In genomic region chrX:11533543-11534003, ce11 we compare ENCODE assay signal across 5 worm cellular contexts.
TF ChIP-seq lines count a peak whose summit lies in the region.

Gene C35C5.8, plus strand, starts transcription at chrX:11533593.

TF ChIP-seq in whole organism, L1 larva, 84 proteins besides CTCF, POLR2A, EP300 and RAD21:
- TF ChIP-seq mdl-1 (tag; optimal IDR thresholded peaks at IDR 0.05; lab: Kevin White, UChicago) (no peak), snu-23 (GFP tag; optimal IDR thresholded peaks at IDR 0.05; lab: Kevin White, UChicago) (peak; percentile 19), nhr-90 (tag; optimal IDR thresholded peaks at IDR 0.05; lab: Kevin White, UChicago; ENCODE audit: poor library complexity) (no peak), skn-1 (tag; optimal IDR thresholded peaks at IDR 0.05; lab: Kevin White, UChicago) (no peak), nhr-19 (GFP tag; conservative IDR thresholded peaks at IDR 0.05; lab: Robert Waterston, UW) (peak; percentile 61), blmp-1 (tag; optimal IDR thresholded peaks at IDR 0.05; lab: Kevin White, UChicago) (peak; percentile 26), nhr-85 (tag; lab: Kevin White, UChicago) (peak; percentile 82), nhr-20 (tag; optimal IDR thresholded peaks at IDR 0.05; lab: Kevin White, UChicago) (peak; percentile 71), elt-3 (tag; optimal IDR thresholded peaks at IDR 0.05; lab: Kevin White, UChicago) (peak in 1 of 6 experiments; percentile 32), tbx-2 (tag; optimal IDR thresholded peaks at IDR 0.05; lab: Kevin White, UChicago) (no peak)
TF ChIP-seq in whole organism, L1 larva: peak in this region for 6.

TF ChIP-seq in whole organism, L2 larva, 48 proteins besides CTCF, POLR2A, EP300 and RAD21:
- TF ChIP-seq lin-39 (tag; optimal IDR thresholded peaks at IDR 0.05; lab: Kevin White, UChicago) (no peak), sma-9 (GFP tag; optimal IDR thresholded peaks at IDR 0.05; lab: Kevin White, UChicago) (peak; percentile 73), sma-9 (tag; optimal IDR thresholded peaks at IDR 0.05; lab: Kevin White, UChicago) (no peak), alr-1 (tag; optimal IDR thresholded peaks at IDR 0.05; lab: Kevin White, UChicago) (no peak), crh-2 (tag; optimal IDR thresholded peaks at IDR 0.05; lab: Kevin White, UChicago) (peak; percentile 12), nhr-21 (tag; optimal IDR thresholded peaks at IDR 0.05; lab: Kevin White, UChicago) (peak; percentile 56), R02D3.7 (tag; optimal IDR thresholded peaks at IDR 0.05; lab: Kevin White, UChicago) (no peak), skn-1 (tag; optimal IDR thresholded peaks at IDR 0.05; lab: Kevin White, UChicago) (no peak), sma-3 (GFP tag; optimal IDR thresholded peaks at IDR 0.05; lab: Kevin White, UChicago) (peak; percentile 24), blmp-1 (tag; optimal IDR thresholded peaks at IDR 0.05; lab: Kevin White, UChicago; ENCODE audit: insufficient read depth) (peak; percentile 25)
TF ChIP-seq in whole organism, L2 larva: peak in this region for 5.

TF ChIP-seq in whole organism, L3 larva, 47 proteins besides CTCF, POLR2A, EP300 and RAD21:
- TF ChIP-seq pqm-1 (tag; optimal IDR thresholded peaks at IDR 0.05; lab: Kevin White, UChicago) (peak; percentile 4), nhr-43 (tag; optimal IDR thresholded peaks at IDR 0.05; lab: Kevin White, UChicago; ENCODE audit: poor library complexity, severe bottlenecking) (peak; percentile 6), fkh-10 (GFP tag; optimal IDR thresholded peaks at IDR 0.05; lab: Kevin White, UChicago) (no peak), tbx-2 (tag; optimal IDR thresholded peaks at IDR 0.05; lab: Kevin White, UChicago) (no peak)

TF ChIP-seq in whole organism, L4 larva, 104 proteins besides CTCF, POLR2A, EP300 and RAD21:
- TF ChIP-seq nhr-28 (tag; optimal IDR thresholded peaks at IDR 0.05; lab: Kevin White, UChicago), result peak; percentile 77
- peak in 1 of 2 experiments; percentile 71 for TF ChIP-seq unc-62 (GFP tag; optimal IDR thresholded peaks at IDR 0.05 in 1 of 2; lab: Kevin White, UChicago)
- TF ChIP-seq unc-62 (tag; optimal IDR thresholded peaks at IDR 0.05; lab: Kevin White, UChicago), result no peak
- peak; percentile 4 for TF ChIP-seq mxl-3 (GFP tag; optimal IDR thresholded peaks at IDR 0.05; lab: Kevin White, UChicago)
- TF ChIP-seq mdl-1 (tag; optimal IDR thresholded peaks at IDR 0.05; lab: Kevin White, UChicago), result peak in 1 of 2 experiments; percentile 17
- no peak for TF ChIP-seq T20F7.1 (GFP tag; optimal IDR thresholded peaks at IDR 0.05; lab: Kevin White, UChicago)
- TF ChIP-seq dmd-6 (GFP tag; IDR thresholded peaks at IDR 0.05; lab: Robert Waterston, UW), result peak; percentile 36
- TF ChIP-seq hlh-11 (tag; optimal IDR thresholded peaks at IDR 0.05; lab: Kevin White, UChicago), result peak; percentile 18
- TF ChIP-seq egl-27 (tag; optimal IDR thresholded peaks at IDR 0.05; lab: Kevin White, UChicago), result no peak

TF ChIP-seq in whole organism, young adult, 124 proteins besides CTCF, POLR2A, EP300 and RAD21:
- TF ChIP-seq bed-1 (GFP tag; IDR thresholded peaks at IDR 0.05; lab: Robert Waterston, UW) (no peak), ztf-26 (tag; optimal IDR thresholded peaks at IDR 0.05; lab: Kevin White, UChicago) (peak; percentile 1), rcor-1 (GFP tag; IDR thresholded peaks at IDR 0.05; lab: Robert Waterston, UW) (no peak), hrde-1 (tag; optimal IDR thresholded peaks at IDR 0.05; lab: Kevin White, UChicago; ENCODE audit: borderline replicate concordance) (no peak), let-607 (tag; optimal IDR thresholded peaks at IDR 0.05; lab: Kevin White, UChicago) (no peak)
